Worm (Caenorhabditis elegans) whole organism, early embryonic: ENCODE measurements around the gene nhr-131.

Experiments used
- F13C5.2 ChIP-seq: sonication (generic microtip); optimal IDR thresholded peaks from 2 replicates; lab custom pipeline; 2017; ENCODE audit warnings: mild to moderate bottlenecking, missing genetic modification characterization, inconsistent platforms, missing compliant biosample characterization
- ama-1 ChIP-seq: fragments of 150-350 bp; optimal IDR thresholded peaks from 2 replicates; lab custom pipeline; 2014
- ets-7 ChIP-seq: sonication (generic microtip); optimal IDR thresholded peaks from 2 replicates; lab custom pipeline; 2016; ENCODE audit warnings: missing genotype, missing genetic modification characterization, missing compliant biosample characterization
- hmbx-1 ChIP-seq: sonication (generic microtip); optimal IDR thresholded peaks from 2 replicates; lab custom pipeline; 2016; ENCODE audit warnings: mild to moderate bottlenecking, missing genetic modification characterization, missing compliant biosample characterization
- hmg-4 ChIP-seq: fragments of 200-800 bp; sonication (Bioruptor generic); optimal IDR thresholded peaks from 2 replicates; lab custom pipeline; 2018; ENCODE audit warnings: mild to moderate bottlenecking, missing genetic modification characterization, missing compliant biosample characterization
- sea-1 ChIP-seq: fragments of 200-800 bp; sonication (Bioruptor generic); conservative IDR thresholded peaks from 2 replicates; pipeline ENCODE4 v1.3.6; 2022; ENCODE audit warnings: missing genetic modification characterization, missing compliant biosample characterization

DNA sequence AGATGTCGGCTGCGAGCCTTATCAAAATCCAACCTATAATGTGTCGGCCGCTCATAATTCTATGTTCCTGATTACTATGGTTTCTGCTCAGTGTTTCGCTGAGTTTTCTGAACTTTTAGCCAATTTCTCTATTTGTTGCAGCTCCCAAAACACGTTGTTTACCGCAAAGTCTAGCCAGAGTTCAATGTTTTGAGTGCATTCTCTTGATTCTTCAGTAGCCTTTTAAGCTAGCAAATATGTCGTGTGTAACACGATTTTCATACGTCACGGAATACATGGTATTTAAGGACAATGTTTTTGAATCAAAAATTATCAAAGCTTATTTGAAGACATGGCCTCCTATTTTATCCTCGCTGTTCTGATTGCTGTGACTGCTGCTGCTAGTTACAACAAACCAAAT lies 11.0 kb downstream of the nhr-131 start, which contains the start of gene srlf-19:
- TF ChIP-seq hmg-4: no peak
- TF ChIP-seq ets-7: no peak
- TF ChIP-seq hmbx-1 (tag; lab: Kevin White, UChicago): no peak
- no peak for TF ChIP-seq F13C5.2 (tag; lab: Kevin White, UChicago)
- TF ChIP-seq sea-1 (GFP tag; lab: Robert Waterston, UW): no peak
- TF ChIP-seq ama-1 (lab: Kevin White, UChicago): no peak
